Worm (Caenorhabditis elegans): ENCODE measurements around the gene ZK377.15.

The ZK377.15 gene

ce11 chrX:3507214-3507613 lies 41.5 kb upstream of the ZK377.15 start:
- TF ChIP-seq lin-39 (tag; optimal IDR thresholded peaks at IDR 0.05): no peak
- no peak for TF ChIP-seq unc-39 (tag; optimal IDR thresholded peaks at IDR 0.05)
- TF ChIP-seq T20F7.1 (GFP tag; optimal IDR thresholded peaks at IDR 0.05): no peak
- no peak for TF ChIP-seq hlh-30 (tag; optimal IDR thresholded peaks at IDR 0.05; ENCODE audit: insufficient read depth)
- no peak for TF ChIP-seq zfp-3 (GFP tag; conservative IDR thresholded peaks at IDR 0.05)
- TF ChIP-seq F10B5.3 (tag; optimal IDR thresholded peaks at IDR 0.05): no peak
- TF ChIP-seq unc-62 (GFP tag; optimal IDR thresholded peaks at IDR 0.05 in 1 of 2): no peak
- TF ChIP-seq unc-62 (tag; optimal IDR thresholded peaks at IDR 0.05): no peak
- TF ChIP-seq nhr-102 (tag; optimal IDR thresholded peaks at IDR 0.05): no peak
- no peak for TF ChIP-seq ztf-11 (tag; optimal IDR thresholded peaks at IDR 0.05)
- TF ChIP-seq ceh-82 (tag; optimal IDR thresholded peaks at IDR 0.05): no peak
- no peak for TF ChIP-seq ama-1 (optimal IDR thresholded peaks at IDR 0.05)
- no peak for TF ChIP-seq ceh-32 (tag; optimal IDR thresholded peaks at IDR 0.05; ENCODE audit: poor library complexity)
- TF ChIP-seq rbr-2 (tag; optimal IDR thresholded peaks at IDR 0.05): no peak

- TF ChIP-seq zip-2 (tag; optimal IDR thresholded peaks at IDR 0.05): no peak
- no peak for TF ChIP-seq madf-9 (GFP tag; conservative IDR thresholded peaks at IDR 0.05)
- no peak for TF ChIP-seq ceh-28 (tag; optimal IDR thresholded peaks at IDR 0.05)
- TF ChIP-seq dpl-1 (GFP tag; optimal IDR thresholded peaks at IDR 0.05): no peak
- no peak for TF ChIP-seq nhr-48 (tag; optimal IDR thresholded peaks at IDR 0.05)
- TF ChIP-seq hmg-1.1 (GFP tag; IDR thresholded peaks at IDR 0.05): no peak
- no peak for TF ChIP-seq Y75B8A.6 (GFP tag; IDR thresholded peaks at IDR 0.05)
- TF ChIP-seq tag-97 (GFP tag; IDR thresholded peaks at IDR 0.05): no peak
- TF ChIP-seq pqm-1 (tag; optimal IDR thresholded peaks at IDR 0.05): peak; percentile 89
- TF ChIP-seq nhr-111 (GFP tag; optimal IDR thresholded peaks at IDR 0.05): no peak
- no peak for TF ChIP-seq zag-1 (tag; optimal IDR thresholded peaks at IDR 0.05)
- TF ChIP-seq ceh-20 (GFP tag; IDR thresholded peaks at IDR 0.05): no peak
- no peak for TF ChIP-seq set-16 (GFP tag; IDR thresholded peaks at IDR 0.05)
- TF ChIP-seq spr-1 (tag; optimal IDR thresholded peaks at IDR 0.05): no peak
- no peak for TF ChIP-seq dmd-9 (GFP tag; IDR thresholded peaks at IDR 0.05)
- no peak for TF ChIP-seq lin-29 (GFP tag; IDR thresholded peaks at IDR 0.05)
- no peak for TF ChIP-seq F10B5.3 (tag; optimal IDR thresholded peaks at IDR 0.05)
- no peak for TF ChIP-seq madf-5 (GFP tag; IDR thresholded peaks at IDR 0.05)
- no peak for TF ChIP-seq nhr-10 (tag; optimal IDR thresholded peaks at IDR 0.05)
- TF ChIP-seq F37D6.2 (tag; optimal IDR thresholded peaks at IDR 0.05): no peak
- peak in 1 of 2 experiments; percentile 74 for TF ChIP-seq unc-62 (GFP tag; optimal IDR thresholded peaks at IDR 0.05 in 1 of 2)
- no peak for TF ChIP-seq unc-62 (tag; optimal IDR thresholded peaks at IDR 0.05)
- TF ChIP-seq dve-1 (tag; optimal IDR thresholded peaks at IDR 0.05; ENCODE audit: insufficient read depth): peak; percentile 9
- no peak for TF ChIP-seq daf-16 (GFP tag; optimal IDR thresholded peaks at IDR 0.05)
- TF ChIP-seq daf-16 (tag; optimal IDR thresholded peaks at IDR 0.05): peak; percentile 58
- 0 out of 2 replicates have a peak, but pooled peaks have one; percentile 10 for TF ChIP-seq dmd-6 (GFP tag; IDR thresholded peaks at IDR 0.05)
- TF ChIP-seq nhr-28 (tag; optimal IDR thresholded peaks at IDR 0.05): peak; percentile 49
- TF ChIP-seq rbr-2 (tag; optimal IDR thresholded peaks at IDR 0.05): no peak
- no peak for TF ChIP-seq egl-43 (GFP tag; IDR thresholded peaks at IDR 0.05)
- peak; percentile 16 for TF ChIP-seq hlh-30 (tag; optimal IDR thresholded peaks at IDR 0.05; ENCODE audit: insufficient read depth)
- TF ChIP-seq zfp-2 (tag; optimal IDR thresholded peaks at IDR 0.05): no peak
- no peak for TF ChIP-seq vab-7 (GFP tag; IDR thresholded peaks at IDR 0.05)
- TF ChIP-seq mxl-2 (GFP tag; conservative IDR thresholded peaks at IDR 0.05): no peak
These were observed 40.9 kb upstream of the ZK377.15 start for ce11 chrX:3506556-3506955.

Measured in whole organism, L4 larva.